Worm (Caenorhabditis elegans): ENCODE measurements around the gene ttr-46.

DNA sequence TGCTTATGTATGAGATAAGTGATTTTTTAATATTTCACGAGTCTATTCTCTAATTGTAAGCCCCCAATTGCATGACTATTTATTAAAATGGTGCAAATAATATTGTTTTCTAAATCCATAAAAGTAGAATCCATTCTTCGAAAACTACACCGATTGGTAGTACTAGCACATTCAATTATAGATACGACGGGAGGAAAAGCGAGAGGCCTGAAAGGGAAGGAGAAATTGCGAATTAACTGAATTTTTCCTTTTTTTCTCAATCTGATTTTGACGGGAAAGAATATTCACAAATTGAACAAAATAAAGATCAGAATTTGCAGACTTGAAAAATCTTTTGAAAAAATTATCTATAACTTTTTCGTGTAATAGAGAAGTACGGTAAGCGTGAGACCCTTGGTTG is 26.2 kb downstream of the ttr-46 start:
- TF ChIP-seq dao-5 (tag; optimal IDR thresholded peaks at IDR 0.05) (no peak), W03F9.2 (tag; optimal IDR thresholded peaks at IDR 0.05) (no peak), him-1 (tag; optimal IDR thresholded peaks at IDR 0.05) (no peak)
